Worm (Caenorhabditis elegans) whole organism, late embryonic: ENCODE results near the gene srz-20.
A peak's percentile ranks its signal among the peaks of the same experiment; 100 is the strongest.

ENCODE experiments used
- C08G9.2 ChIP-seq: sonication (generic microtip); optimal IDR thresholded peaks from 2 replicates; lab custom pipeline; 2016; ENCODE audit warnings: mild to moderate bottlenecking, missing genetic modification characterization, moderate library complexity, missing compliant biosample characterization
- C38D4.7 ChIP-seq: fragments of 200-800 bp; sonication (Bioruptor generic); optimal IDR thresholded peaks from 2 replicates; lab custom pipeline; 2018; ENCODE audit warnings: mild to moderate bottlenecking, missing genetic modification characterization, moderate library complexity, missing compliant biosample characterization
- F13H6.1 ChIP-seq: sonication (generic microtip); optimal IDR thresholded peaks from 2 replicates; lab custom pipeline; 2016; ENCODE audit warnings: missing genetic modification characterization, missing compliant biosample characterization
- K09A11.1 ChIP-seq: sonication (generic microtip); optimal IDR thresholded peaks from 2 replicates; lab custom pipeline; 2017; ENCODE audit warnings: antibody characterized with exemption, mild to moderate bottlenecking, missing genetic modification characterization, missing compliant biosample characterization; ENCODE audit not compliant: insufficient read depth
- T23F11.4 ChIP-seq: fragments of 200-800 bp; sonication (Bioruptor generic); optimal IDR thresholded peaks from 2 replicates; lab custom pipeline; 2018; ENCODE audit warnings: mild to moderate bottlenecking, missing genetic modification characterization, missing compliant biosample characterization
- Y22D7AL.16 ChIP-seq: sonication (generic microtip); optimal IDR thresholded peaks from 2 replicates; lab custom pipeline; 2016; ENCODE audit warnings: missing genetic modification characterization, missing compliant biosample characterization
- ceh-14 ChIP-seq: sonication (generic microtip); optimal IDR thresholded peaks from 2 replicates; lab custom pipeline; 2016; ENCODE audit warnings: missing genotype, missing genetic modification characterization, missing compliant biosample characterization
- ceh-2 ChIP-seq: sonication (generic microtip); optimal IDR thresholded peaks from 2 replicates; lab custom pipeline; 2016; ENCODE audit warnings: missing genotype, missing genetic modification characterization, missing compliant biosample characterization
- ceh-31 ChIP-seq: sonication (generic microtip); optimal IDR thresholded peaks from 2 replicates; lab custom pipeline; 2016; ENCODE audit warnings: missing genetic modification characterization, missing compliant biosample characterization
- ceh-34 ChIP-seq: sonication (generic microtip); optimal IDR thresholded peaks from 2 replicates; lab custom pipeline; 2016; ENCODE audit warnings: mild to moderate bottlenecking, missing genetic modification characterization, missing compliant biosample characterization
- ceh-45 ChIP-seq: fragments of 200-800 bp; sonication (Bioruptor generic); IDR thresholded peaks from 2 replicates; pipeline ENCODE4 v1.3.6; 2022; ENCODE audit warnings: missing genetic modification reagents, missing genetic modification characterization, missing compliant biosample characterization
- ceh-48 ChIP-seq: sonication (generic microtip); optimal IDR thresholded peaks from 2 replicates; lab custom pipeline; 2016; ENCODE audit warnings: missing genetic modification characterization, inconsistent platforms, missing compliant biosample characterization
- ceh-6 ChIP-seq: fragments of 200-800 bp; sonication (Bioruptor generic); optimal IDR thresholded peaks from 2 replicates; lab custom pipeline; 2018; ENCODE audit warnings: mild to moderate bottlenecking, missing genetic modification characterization, missing compliant biosample characterization
- ceh-9 ChIP-seq: sonication (generic microtip); optimal IDR thresholded peaks from 2 replicates; lab custom pipeline; 2016; ENCODE audit warnings: mild to moderate bottlenecking, missing genetic modification characterization, inconsistent platforms, missing compliant biosample characterization
- dmd-4 ChIP-seq: sonication (generic microtip); optimal IDR thresholded peaks from 2 replicates; lab custom pipeline; 2016; ENCODE audit warnings: borderline replicate concordance, missing genetic modification characterization, missing compliant biosample characterization
- elt-4 ChIP-seq: sonication (generic microtip); optimal IDR thresholded peaks from 2 replicates; lab custom pipeline; 2016; ENCODE audit warnings: missing genetic modification characterization, missing compliant biosample characterization
- ets-4 ChIP-seq: sonication (generic microtip); optimal IDR thresholded peaks from 2 replicates; lab custom pipeline; 2016; ENCODE audit warnings: missing genetic modification characterization, missing compliant biosample characterization
- gmeb-2 ChIP-seq: sonication (generic microtip); optimal IDR thresholded peaks from 2 replicates; lab custom pipeline; 2016; ENCODE audit warnings: missing genetic modification characterization, inconsistent platforms, missing compliant biosample characterization
- hlh-13 ChIP-seq: fragments of 200-800 bp; sonication (Bioruptor generic); optimal IDR thresholded peaks from 2 replicates; lab custom pipeline; 2018; ENCODE audit warnings: mild to moderate bottlenecking, missing genetic modification characterization, missing compliant biosample characterization
- hlh-15 ChIP-seq: sonication (generic microtip); optimal IDR thresholded peaks from 2 replicates; lab custom pipeline; 2016; ENCODE audit warnings: missing genetic modification characterization, missing compliant biosample characterization
- hlh-30 ChIP-seq: sonication (generic microtip); optimal IDR thresholded peaks from 2 replicates; lab custom pipeline; 2017; ENCODE audit warnings: antibody characterized with exemption, missing genetic modification characterization, missing compliant biosample characterization; ENCODE audit not compliant: insufficient read depth
- hlh-6 ChIP-seq: sonication (generic microtip); optimal IDR thresholded peaks from 2 replicates; lab custom pipeline; 2016; ENCODE audit warnings: missing genotype, missing genetic modification characterization, missing compliant biosample characterization
- hlh-8 ChIP-seq: sonication (generic microtip); optimal IDR thresholded peaks from 2 replicates; lab custom pipeline; 2016; ENCODE audit warnings: missing genotype, missing genetic modification characterization, missing compliant biosample characterization
- lin-11 ChIP-seq: fragments of 200-800 bp; sonication (Bioruptor generic); optimal IDR thresholded peaks from 2 replicates; lab custom pipeline; 2018; ENCODE audit warnings: mild to moderate bottlenecking, missing genetic modification characterization, missing compliant biosample characterization
- mec-3 ChIP-seq: sonication (generic microtip); optimal IDR thresholded peaks from 2 replicates; lab custom pipeline; 2016; ENCODE audit warnings: borderline replicate concordance, missing genetic modification characterization, missing compliant biosample characterization
- nhr-11 ChIP-seq: fragments of 150-350 bp; optimal IDR thresholded peaks from 2 replicates; lab custom pipeline; 2014; ENCODE audit warnings: missing biosample characterization, missing genetic modification characterization
- nhr-232 ChIP-seq: sonication (generic microtip); optimal IDR thresholded peaks from 2 replicates; lab custom pipeline; 2016; ENCODE audit warnings: missing genetic modification characterization, missing compliant biosample characterization
- npax-4 ChIP-seq: sonication (generic microtip); optimal IDR thresholded peaks from 2 replicates; lab custom pipeline; 2016; ENCODE audit warnings: missing genetic modification characterization, missing compliant biosample characterization
- pat-9 ChIP-seq: fragments of 200-800 bp; sonication (Bioruptor generic); optimal IDR thresholded peaks from 2 replicates; lab custom pipeline; 2018; ENCODE audit warnings: mild to moderate bottlenecking, missing genetic modification characterization, moderate library complexity, missing compliant biosample characterization
- ref-2 ChIP-seq: sonication (generic microtip); optimal IDR thresholded peaks from 2 replicates; lab custom pipeline; 2016; ENCODE audit warnings: missing genetic modification characterization, missing compliant biosample characterization
- sdc-2 ChIP-seq: sonication (generic microtip); optimal IDR thresholded peaks from 2 replicates; lab custom pipeline; 2016; ENCODE audit warnings: missing genotype, missing genetic modification characterization, missing compliant biosample characterization
- sox-2 ChIP-seq: fragments of 200-800 bp; sonication (Bioruptor generic); IDR thresholded peaks from 2 replicates; pipeline ENCODE4 v1.3.6; 2022; ENCODE audit warnings: missing genetic modification reagents, missing genetic modification characterization, missing compliant biosample characterization
- sox-4 ChIP-seq: sonication (generic microtip); optimal IDR thresholded peaks from 2 replicates; lab custom pipeline; 2017; ENCODE audit warnings: mild to moderate bottlenecking, missing genetic modification characterization, inconsistent platforms, missing compliant biosample characterization
- ttx-3 ChIP-seq: sonication (generic microtip); optimal IDR thresholded peaks from 2 replicates; lab custom pipeline; 2016; ENCODE audit warnings: missing genetic modification reagents, missing genetic modification characterization, missing compliant biosample characterization
- unc-3 ChIP-seq, 2 experiments: fragments of 200-800 bp in 1 of 2; sonication (Bioruptor generic) in 1 of 2; sonication (generic microtip) in 1 of 2; conservative IDR thresholded peaks in 1 of 2; optimal IDR thresholded peaks in 1 of 2; 2 replicates each; pipeline versions ENCODE4 v1.3.6 to Lab custom; 2016 to 2022; ENCODE audit warnings: missing compliant biosample characterization in 2 of 2, missing genetic modification characterization in 2 of 2, missing genetic modification reagents in 1 of 2
- unc-55 ChIP-seq: sonication (generic microtip); optimal IDR thresholded peaks from 2 replicates; lab custom pipeline; 2017; ENCODE audit warnings: missing biosample characterization, missing genetic modification reagents, missing genetic modification characterization
- ztf-16 ChIP-seq: sonication (generic microtip); optimal IDR thresholded peaks from 2 replicates; lab custom pipeline; 2017; ENCODE audit warnings: missing genetic modification characterization, missing compliant biosample characterization

srz-20 gene

DNA sequence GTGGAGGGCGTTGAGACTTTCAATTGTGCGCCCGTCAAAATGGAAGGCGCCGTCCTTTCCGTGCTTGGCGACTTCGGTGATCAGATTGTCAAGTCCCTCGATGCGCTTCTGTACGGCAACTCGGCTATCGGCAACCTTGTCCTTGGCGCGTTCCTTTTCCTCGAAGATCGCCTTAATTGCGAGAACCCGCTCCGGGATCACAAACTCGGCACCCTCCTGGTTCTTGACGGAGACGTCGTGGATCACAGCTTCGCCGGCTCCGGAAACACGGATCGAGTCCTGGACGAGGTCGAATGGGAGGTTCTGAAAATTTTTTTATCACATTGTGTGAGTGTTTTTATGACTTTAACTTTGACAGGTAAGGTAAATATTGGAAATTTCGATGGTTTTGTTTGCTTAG, 42.2 kb upstream of the srz-20 start:
- TF ChIP-seq hlh-30 (no peak), ceh-9 (no peak), F13H6.1 (no peak), hlh-15 (no peak), ceh-2 (tag; lab: Kevin White, UChicago) (no peak), ceh-14 (tag; lab: Kevin White, UChicago) (no peak), ztf-16 (no peak)

DNA sequence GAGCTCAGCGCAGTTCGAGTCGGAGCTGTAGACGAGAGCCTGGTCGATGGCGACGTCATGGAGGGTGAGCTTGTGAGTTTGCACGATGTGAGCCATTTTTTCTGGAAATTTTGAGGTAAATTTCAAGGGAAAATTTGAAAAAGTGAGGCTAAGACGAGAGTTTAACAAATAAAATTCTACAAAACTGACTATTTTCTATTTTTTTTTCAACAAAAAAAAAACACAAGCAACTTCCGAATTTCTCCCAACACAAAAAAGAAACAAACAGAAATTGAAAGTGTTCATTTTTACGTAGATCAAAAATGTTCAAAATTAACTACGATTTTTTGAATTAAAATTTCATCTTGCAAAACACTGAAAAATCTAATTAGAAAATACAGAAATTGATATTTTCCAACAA, 41.7 kb upstream of the srz-20 start, which contains the start of gene F37C4.5:
F37C4.5 (minus strand) TSS at position 101 of the 400 bp plus-strand sequence.
- TF ChIP-seq ceh-48 (tag; lab: Kevin White, UChicago) (no peak), hlh-13 (GFP tag; lab: Kevin White, UChicago) (no peak), mec-3 (tag; lab: Kevin White, UChicago) (no peak), elt-4 (tag; lab: Kevin White, UChicago) (no peak), nhr-11 (tag; lab: Kevin White, UChicago) (no peak), ets-4 (tag; lab: Kevin White, UChicago) (no peak), ceh-14 (tag; lab: Kevin White, UChicago) (no peak), nhr-232 (tag; lab: Kevin White, UChicago) (no peak), ztf-16 (no peak), unc-3 (GFP tag; conservative IDR thresholded peaks at IDR 0.05; lab: Robert Waterston, UW) (no peak), unc-3 (tag; optimal IDR thresholded peaks at IDR 0.05; lab: Kevin White, UChicago) (no peak), ref-2 (tag; lab: Kevin White, UChicago) (no peak), C08G9.2 (tag; lab: Kevin White, UChicago) (no peak)

DNA sequence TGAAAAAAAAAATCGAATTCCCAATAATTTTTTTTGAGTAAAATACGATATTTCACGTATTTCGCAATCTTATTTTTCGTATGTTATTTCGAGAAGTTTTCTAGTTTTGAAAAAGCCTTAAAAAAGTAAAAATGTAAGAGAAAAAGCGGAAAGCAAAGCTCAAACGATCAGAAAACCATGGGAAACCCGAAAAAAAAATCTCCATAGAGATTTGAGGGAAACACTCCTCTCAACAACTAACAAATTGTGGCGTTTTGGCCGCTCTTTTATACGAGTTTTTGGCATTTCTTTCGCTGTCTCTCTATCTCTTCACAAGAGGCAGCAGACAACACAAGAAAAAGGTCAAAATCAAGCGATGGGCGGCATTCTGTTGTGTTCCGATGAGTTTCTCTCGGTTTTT, 41.0 kb upstream of the srz-20 start:
- no peak for TF ChIP-seq K09A11.1 (tag; lab: Kevin White, UChicago)
- TF ChIP-seq gmeb-2, result peak; percentile 5
- no peak for TF ChIP-seq sox-4

DNA sequence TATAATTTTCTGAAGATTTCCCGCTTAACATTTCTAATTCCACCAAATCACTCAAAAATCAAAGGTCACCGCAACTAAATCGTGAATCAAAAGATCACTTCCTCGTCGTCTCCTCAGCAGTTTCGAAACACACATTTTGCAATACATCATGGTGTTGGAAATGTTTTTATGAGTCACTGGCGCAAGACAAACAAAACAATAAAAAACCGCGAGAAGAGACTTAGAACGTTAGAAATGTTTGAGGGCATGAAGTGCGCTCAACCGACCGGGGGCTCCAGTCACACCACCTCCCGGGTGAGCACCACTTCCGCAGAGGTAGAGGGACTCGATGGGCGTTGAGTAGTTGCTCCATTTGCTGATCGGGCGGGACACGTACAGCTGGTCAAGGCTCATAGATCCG, 40.1 kb upstream of the srz-20 start:
- TF ChIP-seq hlh-30, result no peak
- TF ChIP-seq hlh-8 (tag; lab: Kevin White, UChicago), result no peak
- TF ChIP-seq ceh-34 (tag; lab: Kevin White, UChicago), result no peak
- no peak for TF ChIP-seq F13H6.1
- no peak for TF ChIP-seq sox-2 (GFP tag; lab: Robert Waterston, UW)
- TF ChIP-seq ceh-6 (GFP tag; lab: Kevin White, UChicago), result no peak
- TF ChIP-seq unc-55 (GFP tag; lab: Kevin White, UChicago), result no peak
- TF ChIP-seq pat-9 (tag; lab: Kevin White, UChicago), result no peak

DNA sequence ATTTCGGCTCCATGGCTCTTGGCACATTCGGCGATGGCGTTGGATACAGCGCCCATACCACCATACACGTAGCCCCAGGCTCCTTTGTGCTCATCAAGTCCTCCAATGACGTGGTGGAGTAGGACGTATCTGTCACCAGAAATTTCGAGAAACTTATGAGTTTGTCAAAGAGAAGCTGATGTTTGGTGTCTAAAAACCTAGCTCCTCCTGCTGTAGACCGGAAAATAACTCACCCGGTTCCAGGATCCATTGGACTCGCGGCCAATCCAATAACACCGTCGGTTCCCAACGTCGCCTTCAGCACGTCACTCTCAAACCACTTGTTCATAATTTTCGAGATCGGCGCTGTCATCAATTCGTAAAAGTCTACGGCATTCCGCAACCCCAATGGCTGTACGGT, 38.4 kb upstream of the srz-20 start:
- TF ChIP-seq lin-11 (tag; lab: Kevin White, UChicago) (no peak), sdc-2 (tag; lab: Kevin White, UChicago) (no peak), Y22D7AL.16 (tag; lab: Kevin White, UChicago) (no peak), hlh-6 (tag; lab: Kevin White, UChicago) (no peak), ceh-45 (GFP tag; lab: Robert Waterston, UW) (no peak), ceh-31 (tag; lab: Kevin White, UChicago) (no peak), F13H6.1 (no peak), ceh-14 (tag; lab: Kevin White, UChicago) (no peak), mec-3 (tag; lab: Kevin White, UChicago) (no peak), unc-3 (GFP tag; conservative IDR thresholded peaks at IDR 0.05; lab: Robert Waterston, UW) (no peak), unc-3 (tag; optimal IDR thresholded peaks at IDR 0.05; lab: Kevin White, UChicago) (no peak), ttx-3 (tag; lab: Kevin White, UChicago) (no peak), elt-4 (tag; lab: Kevin White, UChicago) (no peak), C38D4.7 (GFP tag; lab: Kevin White, UChicago) (no peak), dmd-4 (tag; lab: Kevin White, UChicago) (no peak), npax-4 (no peak), K09A11.1 (tag; lab: Kevin White, UChicago) (no peak), ceh-34 (tag; lab: Kevin White, UChicago) (no peak), ref-2 (tag; lab: Kevin White, UChicago) (no peak), T23F11.4 (GFP tag; lab: Kevin White, UChicago) (no peak), sox-2 (GFP tag; lab: Robert Waterston, UW) (no peak)
- TF ChIP-seq, all 69 proteins: peak for 0
